Fruit fly (Drosophila melanogaster) whole organism, embryonic: ENCODE measurements around the gene CG34116.

Experiments
- Asciz ChIP-seq: fragments of 200-800 bp; sonication (Bioruptor generic); optimal IDR thresholded peaks from 2 replicates; lab custom pipeline; 2017; ENCODE audit warnings: missing biosample characterization, mild to moderate bottlenecking, missing genetic modification characterization, missing genetic modification reagents
- B-H2 ChIP-seq: fragments of 200-800 bp; sonication (Bioruptor generic); optimal IDR thresholded peaks from 2 replicates; lab custom pipeline; 2018; ENCODE audit warnings: missing biosample characterization, mild to moderate bottlenecking, missing genetic modification characterization
- CG10209 ChIP-seq: fragments of 200-800 bp; sonication (Bioruptor generic); optimal IDR thresholded peaks from 3 replicates; lab custom pipeline; 2017; ENCODE audit warnings: missing biosample characterization, mild to moderate bottlenecking, missing genetic modification characterization, missing genetic modification reagents
- CG10274 ChIP-seq: fragments of 200-800 bp; sonication (Bioruptor generic); optimal IDR thresholded peaks from 3 replicates; lab custom pipeline; 2017; ENCODE audit warnings: missing biosample characterization, mild to moderate bottlenecking, missing genetic modification characterization
- CG11398 ChIP-seq: fragments of 200-800 bp; sonication (Bioruptor generic); optimal IDR thresholded peaks from 2 replicates; lab custom pipeline; 2016; ENCODE audit warnings: missing biosample characterization, missing genetic modification characterization
- CG12219 ChIP-seq: fragments of 200-800 bp; sonication (Bioruptor generic); optimal IDR thresholded peaks from 3 replicates; lab custom pipeline; 2018; ENCODE audit warnings: missing biosample characterization, mild to moderate bottlenecking, missing genetic modification characterization
- CG14050 ChIP-seq: fragments of 200-800 bp; sonication (Bioruptor generic); IDR thresholded peaks from 3 replicates; pipeline ENCODE4 v1.3.6; 2022; ENCODE audit warnings: missing biosample characterization, missing genetic modification characterization
- CG14710 ChIP-seq: fragments of 200-800 bp; sonication (Bioruptor generic); optimal IDR thresholded peaks from 3 replicates; lab custom pipeline; 2019; ENCODE audit warnings: missing biosample characterization, mild to moderate bottlenecking, missing genetic modification characterization, moderate library complexity
- CG14965 ChIP-seq: fragments of 200-800 bp; sonication (Bioruptor generic); optimal IDR thresholded peaks from 2 replicates; lab custom pipeline; 2016; ENCODE audit warnings: missing biosample characterization, missing genetic modification characterization, borderline replicate concordance
- CG15073 ChIP-seq: fragments of 200-800 bp; sonication (Bioruptor generic); optimal IDR thresholded peaks from 2 replicates; lab custom pipeline; 2016; ENCODE audit warnings: missing biosample characterization, missing genetic modification characterization
- CG15514 ChIP-seq: fragments of 200-800 bp; sonication (Bioruptor generic); optimal IDR thresholded peaks from 3 replicates; lab custom pipeline; 2017; ENCODE audit warnings: missing biosample characterization, missing genetic modification characterization, mild to moderate bottlenecking, moderate library complexity, missing genetic modification reagents
- CG17361 ChIP-seq: fragments of 200-800 bp; sonication (Bioruptor generic); IDR thresholded peaks from 3 replicates; pipeline ENCODE4 v1.3.6; 2022; ENCODE audit warnings: missing biosample characterization, missing genetic modification characterization
- CG17568 ChIP-seq: fragments of 200-800 bp; sonication (Bioruptor generic); optimal IDR thresholded peaks from 2 replicates; lab custom pipeline; 2018; ENCODE audit warnings: missing biosample characterization, mild to moderate bottlenecking, missing genetic modification characterization, moderate library complexity
- CG18599 ChIP-seq: fragments of 200-800 bp; sonication (Bioruptor generic); optimal IDR thresholded peaks from 3 replicates; lab custom pipeline; 2017; ENCODE audit warnings: missing biosample characterization, missing genetic modification characterization, mild to moderate bottlenecking, moderate library complexity, missing genetic modification reagents
- CG2116 ChIP-seq: fragments of 200-800 bp; sonication (Bioruptor generic); optimal IDR thresholded peaks from 3 replicates; lab custom pipeline; 2018; ENCODE audit warnings: missing biosample characterization, mild to moderate bottlenecking, missing genetic modification characterization
- CG30020 ChIP-seq: fragments of 200-800 bp; optimal IDR thresholded peaks from 2 replicates; lab custom pipeline; 2019; ENCODE audit warnings: missing biosample characterization, mild to moderate bottlenecking, missing genetic modification characterization, moderate library complexity
- CG30403 ChIP-seq: fragments of 200-800 bp; sonication (Bioruptor generic); optimal IDR thresholded peaks from 3 replicates; lab custom pipeline; 2016; ENCODE audit warnings: missing biosample characterization, missing genetic modification characterization
- CG4617 ChIP-seq: fragments of 200-800 bp; sonication (Bioruptor generic); optimal IDR thresholded peaks from 3 replicates; lab custom pipeline; 2016; ENCODE audit warnings: missing biosample characterization, missing genetic modification characterization, borderline replicate concordance
- CG6813 ChIP-seq: fragments of 200-800 bp; sonication (Bioruptor generic); optimal IDR thresholded peaks from 2 replicates; lab custom pipeline; 2017; ENCODE audit warnings: missing biosample characterization, missing genetic modification characterization, mild to moderate bottlenecking, moderate library complexity, missing genetic modification reagents
- CG7963 ChIP-seq: fragments of 200-800 bp; sonication (Bioruptor generic); IDR thresholded peaks from 3 replicates; pipeline ENCODE4 v1.3.6; 2022; ENCODE audit warnings: missing biosample characterization, missing genetic modification characterization; ENCODE audit not compliant: partially characterized antibody
- CG7987 ChIP-seq: fragments of 200-800 bp; sonication (Bioruptor generic); optimal IDR thresholded peaks from 2 replicates; lab custom pipeline; 2018; ENCODE audit warnings: missing biosample characterization, mild to moderate bottlenecking, missing genetic modification characterization, moderate library complexity
- CkIIα-i1 ChIP-seq: fragments of 200-800 bp; sonication (Bioruptor generic); IDR thresholded peaks from 2 replicates; pipeline ENCODE4 v1.3.6; 2022; ENCODE audit warnings: missing biosample characterization, missing genetic modification characterization
- Doc3 ChIP-seq: fragments of 200-800 bp; sonication (Bioruptor generic); IDR thresholded peaks from 3 replicates; pipeline ENCODE4 v1.3.6; 2022; ENCODE audit warnings: missing biosample characterization, missing genetic modification characterization; ENCODE audit not compliant: partially characterized antibody
- Elba2 ChIP-seq: fragments of 200-800 bp; sonication (Bioruptor generic); optimal IDR thresholded peaks from 3 replicates; lab custom pipeline; 2016; ENCODE audit warnings: missing biosample characterization, missing genetic modification characterization
- Fer3 ChIP-seq: fragments of 200-800 bp; sonication (Bioruptor generic); optimal IDR thresholded peaks from 2 replicates; lab custom pipeline; 2018; ENCODE audit warnings: missing biosample characterization, mild to moderate bottlenecking, missing genetic modification characterization, moderate library complexity
- NFAT ChIP-seq: fragments of 200-800 bp; sonication (Bioruptor generic); IDR thresholded peaks from 2 replicates; pipeline ENCODE4 v1.3.6; 2022; ENCODE audit warnings: missing biosample characterization, missing genetic modification characterization
- Neu2 ChIP-seq: fragments of 200-800 bp; sonication (Bioruptor generic); optimal IDR thresholded peaks from 3 replicates; lab custom pipeline; 2016; ENCODE audit warnings: missing biosample characterization, missing genetic modification characterization, borderline replicate concordance
- Opbp ChIP-seq: fragments of 200-800 bp; sonication (Bioruptor generic); IDR thresholded peaks from 3 replicates; pipeline ENCODE4 v1.3.6; 2022; ENCODE audit warnings: missing biosample characterization, missing genetic modification characterization; ENCODE audit not compliant: partially characterized antibody
- Sox102F ChIP-seq: fragments of 200-800 bp; sonication (Bioruptor generic); optimal IDR thresholded peaks from 2 replicates; lab custom pipeline; 2018; ENCODE audit warnings: missing biosample characterization, mild to moderate bottlenecking, missing genetic modification characterization, moderate library complexity
- aop ChIP-seq: fragments of 200-800 bp; sonication (Bioruptor generic); IDR thresholded peaks from 2 replicates; pipeline ENCODE4 v1.3.6; 2022; ENCODE audit warnings: missing biosample characterization, missing genetic modification characterization
- ato ChIP-seq: fragments of 200-800 bp; sonication (Bioruptor generic); IDR thresholded peaks from 2 replicates; pipeline ENCODE4 v1.3.6; 2022; ENCODE audit warnings: missing biosample characterization, missing genetic modification characterization; ENCODE audit not compliant: partially characterized antibody
- bbx ChIP-seq: fragments of 200-800 bp; sonication (Bioruptor generic); IDR thresholded peaks from 2 replicates; pipeline ENCODE4 v1.3.6; 2022; ENCODE audit warnings: missing biosample characterization, missing genetic modification characterization; ENCODE audit not compliant: partially characterized antibody
- gcm ChIP-seq: fragments of 200-800 bp; sonication (Bioruptor generic); optimal IDR thresholded peaks from 2 replicates; lab custom pipeline; 2019; ENCODE audit warnings: missing biosample characterization, mild to moderate bottlenecking, missing genetic modification characterization, moderate library complexity
- gfzf ChIP-seq: fragments of 200-800 bp; sonication (Bioruptor generic); optimal IDR thresholded peaks from 2 replicates; lab custom pipeline; 2016; ENCODE audit warnings: missing biosample characterization, mild to moderate bottlenecking, missing genetic modification characterization, moderate library complexity
- inv ChIP-seq: fragments of 200-800 bp; sonication (Bioruptor generic); IDR thresholded peaks from 2 replicates; pipeline ENCODE4 v1.3.6; 2022; ENCODE audit warnings: missing biosample characterization, missing genetic modification characterization; ENCODE audit not compliant: partially characterized antibody
- jigr1 ChIP-seq: fragments of 200-800 bp; sonication (Bioruptor generic); IDR thresholded peaks from 3 replicates; pipeline ENCODE4 v1.3.6; 2022; ENCODE audit warnings: missing biosample characterization, missing genetic modification characterization
- jing ChIP-seq: fragments of 200-800 bp; sonication (Bioruptor generic); optimal IDR thresholded peaks from 2 replicates; lab custom pipeline; 2018; ENCODE audit warnings: missing biosample characterization, mild to moderate bottlenecking, missing genetic modification characterization
- kni ChIP-seq: fragments of 200-800 bp; sonication (Bioruptor generic); optimal IDR thresholded peaks from 3 replicates; lab custom pipeline; 2017; ENCODE audit warnings: mild to moderate bottlenecking, missing biosample characterization, missing genetic modification reagents, missing genetic modification characterization
- mld ChIP-seq: fragments of 200-800 bp; sonication (Bioruptor generic); IDR thresholded peaks from 3 replicates; pipeline ENCODE4 v1.3.6; 2022; ENCODE audit warnings: missing biosample characterization, missing genetic modification characterization; ENCODE audit not compliant: partially characterized antibody
- nom ChIP-seq: fragments of 200-800 bp; sonication (Bioruptor generic); optimal IDR thresholded peaks from 2 replicates; lab custom pipeline; 2017; ENCODE audit warnings: missing biosample characterization, missing genetic modification characterization, mild to moderate bottlenecking, moderate library complexity, missing genetic modification reagents
- peb ChIP-seq: fragments of 200-800 bp; sonication (Bioruptor generic); IDR thresholded peaks from 2 replicates; pipeline ENCODE4 v1.3.6; 2022; ENCODE audit warnings: missing biosample characterization, missing genetic modification characterization
- ranshi ChIP-seq: fragments of 200-800 bp; sonication (Bioruptor generic); IDR thresholded peaks from 2 replicates; pipeline ENCODE4 v1.3.6; 2022; ENCODE audit warnings: missing biosample characterization, missing genetic modification characterization
- sens ChIP-seq: fragments of 200-800 bp; sonication (Bioruptor generic); peaks from one replicate; lab custom pipeline; 2016; ENCODE audit warnings: missing biosample characterization, missing genetic modification characterization
- trem ChIP-seq: fragments of 200-800 bp; optimal IDR thresholded peaks from 3 replicates; lab custom pipeline; 2019; ENCODE audit warnings: missing biosample characterization, mild to moderate bottlenecking, missing genetic modification characterization, moderate library complexity
- tx ChIP-seq: fragments of 200-800 bp; sonication (Bioruptor generic); optimal IDR thresholded peaks from 2 replicates; lab custom pipeline; 2016; ENCODE audit warnings: missing biosample characterization, missing genetic modification characterization
- unc-4 ChIP-seq: fragments of 200-800 bp; sonication (Bioruptor generic); IDR thresholded peaks from 2 replicates; pipeline ENCODE4 v1.3.6; 2022; ENCODE audit warnings: missing biosample characterization, missing genetic modification characterization; ENCODE audit not compliant: partially characterized antibody
- vnd ChIP-seq: fragments of 200-800 bp; sonication (Bioruptor generic); IDR thresholded peaks from 3 replicates; pipeline ENCODE4 v1.3.6; 2022; ENCODE audit warnings: missing biosample characterization, missing genetic modification characterization; ENCODE audit not compliant: partially characterized antibody
- zen2 ChIP-seq: fragments of 200-800 bp; sonication (Bioruptor generic); IDR thresholded peaks from 3 replicates; pipeline ENCODE4 v1.3.6; 2022; ENCODE audit warnings: missing biosample characterization, missing genetic modification characterization; ENCODE audit not compliant: partially characterized antibody

The CG34116 gene

dm6 chr3L:19836375-19836937 is 30.6 kb upstream of the CG34116 start, which contains the start of gene kto (continued):
- TF ChIP-seq NFAT (GFP tag; lab: Robert Waterston, UW) (no peak), zen2 (GFP tag; lab: Robert Waterston, UW) (peak; percentile 81), Asciz (GFP tag; lab: Kevin White, UChicago) (no peak), trem (peak; percentile 34), gfzf (no peak), ranshi (GFP tag; lab: Robert Waterston, UW) (no peak), CG17568 (no peak), CG15514 (GFP tag; lab: Kevin White, UChicago) (peak; percentile 40), inv (peak; percentile 69), nom (no peak), CG10274 (GFP tag; lab: Kevin White, UChicago) (no peak), Doc3 (GFP tag; lab: Robert Waterston, UW) (peak; percentile 81), kni (no peak), peb (GFP tag; lab: Robert Waterston, UW) (no peak), CG14050 (GFP tag; lab: Robert Waterston, UW) (no peak), bbx (peak; percentile 92), ato (GFP tag; lab: Robert Waterston, UW) (peak; percentile 86), tx (GFP tag; lab: Kevin White, UChicago) (no peak), CG4617 (peak; percentile 56), Neu2 (peak; percentile 67), CG7987 (no peak), CG2116 (peak; percentile 52), Sox102F (GFP tag; lab: Kevin White, UChicago) (no peak), CG18599 (GFP tag; lab: Kevin White, UChicago) (no peak), Fer3 (tag; lab: Kevin White, UChicago) (no peak), CG15073 (no peak), CG11398 (GFP tag; lab: Kevin White, UChicago) (no peak), sens (peak; percentile 84), jing (no peak), aop (no peak), CG7963 (GFP tag; lab: Robert Waterston, UW) (peak; percentile 75), CG12219 (GFP tag; lab: Kevin White, UChicago) (no peak), B-H2 (no peak), Opbp (peak; percentile 93), CG10209 (GFP tag; lab: Kevin White, UChicago) (no peak), gcm (GFP tag; lab: Kevin White, UChicago) (no peak), CG30403 (GFP tag; lab: Kevin White, UChicago) (no peak), CG14710 (peak; percentile 10), unc-4 (GFP tag; lab: Robert Waterston, UW) (peak; percentile 91), Elba2 (GFP tag; lab: Kevin White, UChicago) (peak; percentile 20), CG6813 (GFP tag; lab: Kevin White, UChicago) (no peak), CG30020 (tag; lab: Kevin White, UChicago) (no peak), CG17361 (GFP tag; lab: Robert Waterston, UW) (no peak), mld (peak; percentile 78), CG14965 (no peak), jigr1 (no peak), vnd (GFP tag; lab: Robert Waterston, UW) (peak; percentile 78), CkIIα-i1 (GFP tag; lab: Robert Waterston, UW) (no peak)
